Fruit fly (Drosophila melanogaster) whole organism, adult: ENCODE measurements around the gene wg.

Source experiments
- CG14711 ChIP-seq: fragments of 200-800 bp; sonication (Bioruptor generic); optimal IDR thresholded peaks from 2 replicates; lab custom pipeline; 2018; ENCODE audit warnings: missing biosample characterization, mild to moderate bottlenecking, missing genetic modification characterization, moderate library complexity
- CG1620 ChIP-seq: fragments of 200-800 bp; sonication (Bioruptor generic); optimal IDR thresholded peaks from 2 replicates; lab custom pipeline; 2016; ENCODE audit warnings: missing biosample characterization, missing genetic modification characterization
- CG5204 ChIP-seq: fragments of 200-800 bp; sonication (Bioruptor generic); optimal IDR thresholded peaks from 2 replicates; lab custom pipeline; 2016; ENCODE audit warnings: missing biosample characterization, missing genetic modification characterization
- Clk ChIP-seq: fragments of 200-800 bp; sonication (Bioruptor generic); optimal IDR thresholded peaks from 2 replicates; lab custom pipeline; 2017; ENCODE audit warnings: missing biosample characterization, missing genetic modification characterization
- bab1 ChIP-seq: fragments of 200-800 bp; sonication (Bioruptor generic); optimal IDR thresholded peaks from 3 replicates; lab custom pipeline; 2019; ENCODE audit warnings: missing biosample characterization, mild to moderate bottlenecking, missing genetic modification characterization, moderate library complexity
- cnc ChIP-seq, 2 experiments: fragments of >200 bp; optimal IDR thresholded peaks; 2 replicates each; lab custom pipeline; 2017
- tj ChIP-seq: fragments of 200-800 bp; sonication (Bioruptor generic); optimal IDR thresholded peaks from 3 replicates; lab custom pipeline; 2017; ENCODE audit warnings: missing biosample characterization, mild to moderate bottlenecking, missing genetic modification characterization, moderate library complexity
- toe ChIP-seq: fragments of 200-800 bp; sonication (Bioruptor generic); optimal IDR thresholded peaks from 2 replicates; lab custom pipeline; 2016; ENCODE audit warnings: missing biosample characterization, missing genetic modification characterization

DNA sequence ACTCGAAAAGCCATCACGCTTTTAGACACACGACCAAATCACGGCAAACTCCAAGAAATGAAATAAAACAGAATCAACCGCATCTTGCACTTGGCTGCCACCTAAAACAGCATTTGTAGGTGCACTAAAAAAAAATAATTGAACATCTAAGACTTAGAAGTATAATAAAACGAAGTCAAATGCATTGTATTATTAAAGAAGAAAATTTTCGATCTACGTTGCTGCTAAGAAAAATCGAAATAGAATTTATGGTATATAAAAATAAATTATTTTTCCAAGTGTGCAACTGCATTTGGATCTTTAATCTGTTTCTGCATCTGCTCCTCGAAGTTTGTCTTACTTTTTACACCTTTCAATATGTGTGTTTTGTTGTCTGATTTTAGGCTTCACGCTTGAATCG is 36.7 kb upstream of the wg start:
- TF ChIP-seq Clk (GFP tag; lab: Kevin White, UChicago) (no peak), CG14711 (tag; lab: Kevin White, UChicago) (no peak), cnc (optimal IDR thresholded peaks at IDR 0.05; lab: Kevin White, UChicago) (no peak), toe (GFP tag; lab: Kevin White, UChicago) (no peak), CG5204 (no peak), CG1620 (GFP tag; lab: Kevin White, UChicago) (no peak), tj (GFP tag; lab: Kevin White, UChicago) (no peak), bab1 (no peak)
